Worm (Caenorhabditis elegans) whole organism, L1 larva: ENCODE data around the gene acs-2.
A peak's percentile ranks its signal among the peaks of the same experiment; 100 is the strongest.

ENCODE experiments used
- C16A3.4 ChIP-seq: fragments of 150-350 bp; optimal IDR thresholded peaks from 2 replicates; lab custom pipeline; 2014; ENCODE audit warnings: missing biosample characterization, missing genetic modification characterization
- alr-1 ChIP-seq: fragments of 200-800 bp; sonication (Bioruptor generic); optimal IDR thresholded peaks from 2 replicates; lab custom pipeline; 2018; ENCODE audit warnings: borderline replicate concordance, mild to moderate bottlenecking, missing genetic modification characterization, missing compliant biosample characterization
- ceh-63 ChIP-seq: fragments of 200-800 bp; sonication (Bioruptor generic); optimal IDR thresholded peaks from 2 replicates; lab custom pipeline; 2018; ENCODE audit warnings: mild to moderate bottlenecking, missing genetic modification characterization, missing compliant biosample characterization
- ceh-82 ChIP-seq, 3 experiments: fragments of 150-350 bp in 1 of 3; sonication (generic microtip) in 2 of 3; optimal IDR thresholded peaks; 2 replicates each; lab custom pipeline; 2014 to 2017; ENCODE audit warnings: missing biosample characterization in 3 of 3, missing genetic modification characterization in 3 of 3
- ceh-90 ChIP-seq: sonication (generic microtip); optimal IDR thresholded peaks from 2 replicates; lab custom pipeline; 2016; ENCODE audit warnings: missing genetic modification characterization, missing compliant biosample characterization
- ces-1 ChIP-seq: fragments of 150-350 bp; optimal IDR thresholded peaks from 2 replicates; lab custom pipeline; 2014; ENCODE audit warnings: missing biosample characterization, missing genetic modification reagents, missing genetic modification characterization
- dpl-1 ChIP-seq, 3 experiments: fragments of 150-350 bp in 2 of 3; sonication (generic microtip) in 1 of 3; optimal IDR thresholded peaks; 2 replicates each; lab custom pipeline; 2014 to 2017; ENCODE audit warnings: missing biosample characterization in 3 of 3, missing genetic modification characterization in 3 of 3, missing genetic modification reagents in 3 of 3
- efl-1 ChIP-seq, 4 experiments: fragments of 150-350 bp; optimal IDR thresholded peaks in 3 of 4; peaks in 1 of 4; 1 replicate in 1 of 4; 2 replicates in 3 of 4; lab custom pipeline; 2014; ENCODE audit warnings: missing biosample characterization in 2 of 4, missing genetic modification characterization in 2 of 4, missing genetic modification reagents in 2 of 4
- fkh-8 ChIP-seq: sonication (generic microtip); optimal IDR thresholded peaks from 2 replicates; lab custom pipeline; 2016; ENCODE audit warnings: mild to moderate bottlenecking, missing genetic modification characterization, missing compliant biosample characterization
- irx-1 ChIP-seq: sonication (generic microtip); optimal IDR thresholded peaks from 2 replicates; lab custom pipeline; 2016; ENCODE audit warnings: missing genetic modification characterization, missing compliant biosample characterization
- lin-14 ChIP-seq: fragments of 200-800 bp; sonication (Bioruptor generic); optimal IDR thresholded peaks from 2 replicates; lab custom pipeline; 2018; ENCODE audit warnings: mild to moderate bottlenecking, missing genetic modification characterization, moderate library complexity, missing compliant biosample characterization
- lin-35 ChIP-seq, 2 experiments: fragments of 150-350 bp; optimal IDR thresholded peaks; 2 replicates each; lab custom pipeline; 2014; ENCODE audit warnings: missing biosample characterization in 2 of 2, missing genetic modification characterization in 2 of 2, missing genetic modification reagents in 2 of 2
- lin-39 ChIP-seq: fragments of 150-350 bp; optimal IDR thresholded peaks from 2 replicates; lab custom pipeline; 2014; ENCODE audit warnings: missing biosample characterization, missing genetic modification reagents, missing genetic modification characterization
- lir-3 ChIP-seq: sonication (generic microtip); optimal IDR thresholded peaks from 2 replicates; lab custom pipeline; 2016; ENCODE audit warnings: mild to moderate bottlenecking, missing genetic modification characterization, moderate library complexity, missing compliant biosample characterization; ENCODE audit not compliant: poor library complexity
- lsy-2 ChIP-seq, 2 experiments: fragments of 150-350 bp; optimal IDR thresholded peaks; 2 replicates each; lab custom pipeline; 2014; ENCODE audit warnings: missing biosample characterization in 2 of 2, missing genetic modification characterization in 2 of 2
- mab-9 ChIP-seq: fragments of 200-800 bp; sonication (Bioruptor generic); IDR thresholded peaks from 2 replicates; pipeline ENCODE4 v1.3.6; 2022; ENCODE audit warnings: missing genetic modification reagents, missing genetic modification characterization, missing compliant biosample characterization
- mdl-1 ChIP-seq, 2 experiments: fragments of 150-350 bp; optimal IDR thresholded peaks; 2 replicates each; lab custom pipeline; 2014 to 2017; ENCODE audit warnings: missing biosample characterization in 2 of 2, missing genetic modification characterization in 2 of 2, inconsistent platforms in 1 of 2
- mef-2 ChIP-seq: fragments of 150-350 bp; optimal IDR thresholded peaks from 2 replicates; lab custom pipeline; 2014; ENCODE audit warnings: missing biosample characterization, missing genetic modification characterization
- mep-1 ChIP-seq: fragments of 150-350 bp; optimal IDR thresholded peaks from 2 replicates; lab custom pipeline; 2014; ENCODE audit warnings: missing biosample characterization, missing genetic modification characterization
- nhr-11 ChIP-seq: fragments of 150-350 bp; optimal IDR thresholded peaks from 2 replicates; lab custom pipeline; 2014; ENCODE audit warnings: missing biosample characterization, missing genetic modification characterization
- nhr-19 ChIP-seq: fragments of 200-800 bp; sonication (Bioruptor generic); conservative IDR thresholded peaks from 2 replicates; pipeline ENCODE4 v1.3.6; 2022; ENCODE audit warnings: missing genetic modification characterization, missing compliant biosample characterization
- nhr-20 ChIP-seq: sonication (generic microtip); optimal IDR thresholded peaks from 2 replicates; lab custom pipeline; 2016; ENCODE audit warnings: mild to moderate bottlenecking, missing genetic modification characterization, missing compliant biosample characterization
- nhr-237 ChIP-seq: fragments of 150-350 bp; optimal IDR thresholded peaks from 2 replicates; lab custom pipeline; 2014; ENCODE audit warnings: missing biosample characterization, missing genetic modification characterization
- nhr-47 ChIP-seq: sonication (generic microtip); optimal IDR thresholded peaks from 2 replicates; lab custom pipeline; 2016; ENCODE audit warnings: mild to moderate bottlenecking, missing genetic modification characterization, moderate library complexity, missing compliant biosample characterization
- nhr-71 ChIP-seq: sonication (generic microtip); optimal IDR thresholded peaks from 2 replicates; lab custom pipeline; 2016; ENCODE audit warnings: mild to moderate bottlenecking, missing genetic modification characterization, moderate library complexity, missing compliant biosample characterization
- nhr-84 ChIP-seq: sonication (generic microtip); optimal IDR thresholded peaks from 2 replicates; lab custom pipeline; 2017; ENCODE audit warnings: missing biosample characterization, missing genetic modification characterization
- nhr-85 ChIP-seq: sonication (generic microtip); peaks from one replicate; lab custom pipeline; 2016; ENCODE audit warnings: missing genetic modification characterization, inconsistent platforms, missing compliant biosample characterization
- nhr-90 ChIP-seq: sonication (generic microtip); optimal IDR thresholded peaks from 2 replicates; lab custom pipeline; 2016; ENCODE audit warnings: mild to moderate bottlenecking, missing genetic modification characterization, missing compliant biosample characterization; ENCODE audit not compliant: poor library complexity
- pax-3 ChIP-seq: fragments of 200-800 bp; sonication (Bioruptor generic); optimal IDR thresholded peaks from 2 replicates; lab custom pipeline; 2018; ENCODE audit warnings: mild to moderate bottlenecking, missing genetic modification characterization, moderate library complexity, missing compliant biosample characterization
- rnt-1 ChIP-seq: sonication (generic microtip); optimal IDR thresholded peaks from 2 replicates; lab custom pipeline; 2016; ENCODE audit warnings: mild to moderate bottlenecking, missing genetic modification characterization, moderate library complexity, missing compliant biosample characterization
- skn-1 ChIP-seq: fragments of 150-350 bp; optimal IDR thresholded peaks from 2 replicates; lab custom pipeline; 2014; ENCODE audit warnings: missing biosample characterization, missing genetic modification characterization
- snu-23 ChIP-seq: sonication (generic microtip); optimal IDR thresholded peaks from 2 replicates; lab custom pipeline; 2016; ENCODE audit warnings: missing genetic modification characterization, missing compliant biosample characterization
- sup-37 ChIP-seq: fragments of 200-800 bp; sonication (Bioruptor generic); optimal IDR thresholded peaks from 2 replicates; lab custom pipeline; 2018; ENCODE audit warnings: mild to moderate bottlenecking, missing genetic modification characterization, missing compliant biosample characterization
- tbx-2 ChIP-seq: sonication (generic microtip); optimal IDR thresholded peaks from 2 replicates; lab custom pipeline; 2016; ENCODE audit warnings: missing genetic modification characterization, missing compliant biosample characterization
- unc-98 ChIP-seq: fragments of 200-800 bp; sonication (Bioruptor generic); IDR thresholded peaks from 2 replicates; pipeline ENCODE4 v1.3.6; 2022; ENCODE audit warnings: missing genetic modification characterization, missing compliant biosample characterization

The acs-2 gene

ce11 chrV:15551642-15552041 is 15.6 kb upstream of the acs-2 start (continued):
- TF ChIP-seq nhr-90 (tag; lab: Kevin White, UChicago) (peak; percentile 17), mef-2 (tag; lab: Kevin White, UChicago) (no peak), unc-98 (GFP tag; lab: Robert Waterston, UW) (peak; percentile 33; the same call in 1 of the 2 replicates), nhr-84 (tag; lab: Kevin White, UChicago) (no peak), tbx-2 (tag; lab: Kevin White, UChicago) (peak; percentile 32)

- TF ChIP-seq dpl-1 (GFP tag; optimal IDR thresholded peaks at IDR 0.05; lab: Kevin White, UChicago) (peak in 2 of 3 experiments; percentile 27 to 32), nhr-11 (tag; lab: Kevin White, UChicago) (no peak), pax-3 (tag; lab: Kevin White, UChicago) (no peak), ces-1 (GFP tag; lab: Kevin White, UChicago) (no peak), mdl-1 (tag; optimal IDR thresholded peaks at IDR 0.05; lab: Kevin White, UChicago) (peak in 1 of 2 experiments; percentile 12), ceh-82 (tag; optimal IDR thresholded peaks at IDR 0.05; lab: Kevin White, UChicago) (peak in 1 of 3 experiments; percentile 29), mab-9 (GFP tag; lab: Robert Waterston, UW) (no peak), rnt-1 (peak; percentile 12), lsy-2 (tag; optimal IDR thresholded peaks at IDR 0.05; lab: Kevin White, UChicago) (peak in 1 of 2 experiments; percentile 22), snu-23 (peak; percentile 55), nhr-19 (GFP tag; lab: Robert Waterston, UW) (peak; percentile 45), nhr-84 (tag; lab: Kevin White, UChicago) (no peak), lin-35 (GFP tag; optimal IDR thresholded peaks at IDR 0.05; lab: Kevin White, UChicago) (peak in 1 of 2 experiments; percentile 70), fkh-8 (peak; percentile 43), ceh-90 (no peak), efl-1 (optimal IDR thresholded peaks at IDR 0.05; lab: Kevin White, UChicago) (peak in 1 of 2 experiments; percentile 30), efl-1 (GFP tag; optimal IDR thresholded peaks at IDR 0.05 in 1 of 2; lab: Kevin White, UChicago) (peak; percentile 18 to 92), lin-39 (tag; lab: Kevin White, UChicago) (no peak), nhr-237 (tag; lab: Kevin White, UChicago) (no peak), nhr-85 (no peak), C16A3.4 (tag; lab: Kevin White, UChicago) (peak; percentile 37), skn-1 (tag; lab: Kevin White, UChicago) (peak; percentile 32), nhr-71 (tag; lab: Kevin White, UChicago) (peak; percentile 24), mep-1 (peak; percentile 24), nhr-47 (tag; lab: Kevin White, UChicago) (peak; percentile 44), lin-14 (GFP tag; lab: Kevin White, UChicago) (peak; percentile 23), nhr-20 (peak; percentile 30)
Observed at ce11 chrV:15553869-15554268, 13.3 kb upstream of the acs-2 start.

DNA sequence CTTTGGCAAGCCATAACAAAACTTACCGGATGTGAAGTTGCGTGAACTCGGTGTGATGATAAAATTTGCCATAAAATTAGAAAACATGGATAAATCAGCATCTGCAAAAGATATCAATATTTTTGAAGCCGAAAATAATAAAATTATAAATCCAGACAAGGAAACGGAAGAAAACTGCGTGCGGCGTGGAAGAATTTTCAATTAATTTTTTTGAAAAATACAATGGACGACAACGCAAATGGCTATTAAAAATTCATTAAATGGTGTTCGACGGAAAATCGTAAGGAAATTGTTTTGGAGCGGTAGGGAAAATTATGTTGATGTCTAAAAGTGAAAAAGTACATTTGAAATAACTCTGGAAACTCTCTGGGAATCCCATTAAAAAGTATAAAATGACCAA is 8.1 kb upstream of the acs-2 start, which contains the start of gene acr-18:
TSS of gene acr-18 (minus strand) at position 101 of the 400 bp plus-strand sequence.
- TF ChIP-seq lin-14 (GFP tag; lab: Kevin White, UChicago) (no peak), alr-1 (no peak), efl-1 (optimal IDR thresholded peaks at IDR 0.05; lab: Kevin White, UChicago) (no peak), efl-1 (GFP tag; optimal IDR thresholded peaks at IDR 0.05 in 1 of 2; lab: Kevin White, UChicago) (peak in 1 of 2 experiments; percentile 33), irx-1 (no peak), unc-98 (GFP tag; lab: Robert Waterston, UW) (no peak), lir-3 (no peak), sup-37 (GFP tag; lab: Kevin White, UChicago) (no peak), nhr-11 (tag; lab: Kevin White, UChicago) (no peak)

DNA sequence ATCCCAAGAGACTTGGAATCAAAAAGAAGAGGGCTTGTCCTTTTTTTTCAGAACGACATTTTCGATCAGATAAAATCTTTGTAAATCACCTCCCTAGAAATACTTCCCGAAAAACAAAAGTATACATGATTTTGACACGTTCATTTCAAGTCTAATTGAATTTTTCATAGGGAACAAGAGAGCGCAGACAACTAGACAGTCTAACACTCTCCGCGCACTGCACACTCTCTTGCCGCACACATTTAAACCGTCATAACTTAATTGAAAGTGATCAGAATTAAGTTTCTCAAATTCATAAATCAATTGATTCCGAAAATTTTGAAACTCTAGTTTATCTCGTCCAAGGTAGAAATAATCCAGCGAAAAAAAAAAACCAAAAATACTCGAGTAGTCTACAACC is 7.5 kb upstream of the acs-2 start:
- no peak for TF ChIP-seq ceh-63 (GFP tag; lab: Kevin White, UChicago)
- TF ChIP-seq efl-1 (optimal IDR thresholded peaks at IDR 0.05; lab: Kevin White, UChicago), result no peak
- TF ChIP-seq efl-1 (GFP tag; optimal IDR thresholded peaks at IDR 0.05 in 1 of 2; lab: Kevin White, UChicago), result peak in 1 of 2 experiments; percentile 51
